Worm (Caenorhabditis elegans) whole organism, L4/young adult: ENCODE data around the gene Y38H6C.25.

ENCODE experiments used
- W03F9.2 ChIP-seq: fragments of 150-350 bp; optimal IDR thresholded peaks from 2 replicates; lab custom pipeline; 2014; ENCODE audit warnings: missing biosample characterization, missing genetic modification characterization
- dao-5 ChIP-seq: sonication (generic microtip); optimal IDR thresholded peaks from 2 replicates; lab custom pipeline; 2016; ENCODE audit warnings: missing genotype, missing genetic modification characterization, moderate library complexity, missing compliant biosample characterization
- him-1 ChIP-seq: sonication (generic microtip); optimal IDR thresholded peaks from 2 replicates; lab custom pipeline; 2016; ENCODE audit warnings: missing genotype, missing genetic modification reagents, missing genetic modification characterization, missing compliant biosample characterization

- no peak for TF ChIP-seq him-1
- no peak for TF ChIP-seq W03F9.2 (tag; lab: Kevin White, UChicago)
- no peak for TF ChIP-seq dao-5 (tag; lab: Kevin White, UChicago)
Measured at ce11 chrV:20476514-20476913, 42.5 kb upstream of the Y38H6C.25 start.
